Fruit fly (Drosophila melanogaster) ovary, adult (tissue): Measurements from ENCODE around the gene CG17982.
A peak's percentile ranks its signal among the peaks of the same experiment; 100 is the strongest.

Source experiments
- CG17801 ChIP-seq: fragments of 200-800 bp; optimal IDR thresholded peaks from 2 replicates; lab custom pipeline; 2019; ENCODE audit warnings: missing biosample characterization, mild to moderate bottlenecking, missing genetic modification characterization, moderate library complexity; ENCODE audit not compliant: partially characterized antibody

The CG17982 gene

dm6 chrX:8101479-8102198, 42.0 kb downstream of the CG17982 start, which contains the start of gene CG2258:
Gene CG2258 (minus strand): TSS chrX:8102095.
- peak; percentile 98 for TF ChIP-seq CG17801 (GFP tag; lab: Kevin White, UChicago)

- no peak for TF ChIP-seq CG17801 (GFP tag; lab: Kevin White, UChicago)
Observed at dm6 chrX:8100826-8101079, 42.9 kb downstream of the CG17982 start.

dm6 chrX:8100026-8100825, 43.4 kb downstream of the CG17982 start:
- TF ChIP-seq CG17801 (GFP tag; lab: Kevin White, UChicago) = peak; percentile 20

dm6 chrX:8093722-8094177, 49.9 kb downstream of the CG17982 start, which contains the start of gene UbcE2H:
Gene UbcE2H (minus strand): TSS chrX:8094064.
- no peak for TF ChIP-seq CG17801 (GFP tag; lab: Kevin White, UChicago)

- peak; percentile 22 for TF ChIP-seq CG17801 (GFP tag; lab: Kevin White, UChicago)
Observed at dm6 chrX:8092893-8093721, 50.5 kb downstream of the CG17982 start.
